Fruit fly (Drosophila melanogaster) whole organism, embryonic: ENCODE data around the gene CG32564.
A peak's percentile ranks its signal among the peaks of the same experiment; 100 is the strongest.

Experiments
- BEAF-32 ChIP-seq: fragments of 200-800 bp; sonication (Bioruptor generic); optimal IDR thresholded peaks from 3 replicates; lab custom pipeline; 2017; ENCODE audit warnings: missing biosample characterization, missing genetic modification characterization, mild to moderate bottlenecking, moderate library complexity, missing genetic modification reagents
- Bgb ChIP-seq: fragments of 200-800 bp; sonication (Bioruptor generic); IDR thresholded peaks from 2 replicates; pipeline ENCODE4 v1.3.6; 2022; ENCODE audit warnings: missing biosample characterization, missing genetic modification characterization; ENCODE audit not compliant: partially characterized antibody
- Blimp-1 ChIP-seq: fragments of 200-800 bp; sonication (Bioruptor generic); optimal IDR thresholded peaks from 3 replicates; lab custom pipeline; 2018; ENCODE audit warnings: missing biosample characterization, missing genetic modification characterization, mild to moderate bottlenecking, moderate library complexity, missing genetic modification reagents
- CG12659 ChIP-seq: fragments of 200-800 bp; sonication (Bioruptor generic); optimal IDR thresholded peaks from 3 replicates; lab custom pipeline; 2017; ENCODE audit warnings: mild to moderate bottlenecking, missing biosample characterization, missing genetic modification reagents, missing genetic modification characterization
- CG14710 ChIP-seq: fragments of 200-800 bp; sonication (Bioruptor generic); optimal IDR thresholded peaks from 3 replicates; lab custom pipeline; 2019; ENCODE audit warnings: missing biosample characterization, mild to moderate bottlenecking, missing genetic modification characterization, moderate library complexity
- CG14965 ChIP-seq: fragments of 200-800 bp; sonication (Bioruptor generic); optimal IDR thresholded peaks from 2 replicates; lab custom pipeline; 2016; ENCODE audit warnings: missing biosample characterization, missing genetic modification characterization, borderline replicate concordance
- CG15514 ChIP-seq: fragments of 200-800 bp; sonication (Bioruptor generic); optimal IDR thresholded peaks from 3 replicates; lab custom pipeline; 2017; ENCODE audit warnings: missing biosample characterization, missing genetic modification characterization, mild to moderate bottlenecking, moderate library complexity, missing genetic modification reagents
- CG17328 ChIP-seq: fragments of 200-800 bp; sonication (Bioruptor generic); IDR thresholded peaks from 2 replicates; pipeline ENCODE4 v1.3.6; 2022; ENCODE audit warnings: missing biosample characterization, missing genetic modification characterization
- CG1792 ChIP-seq: fragments of 200-800 bp; sonication (Bioruptor generic); optimal IDR thresholded peaks from 2 replicates; lab custom pipeline; 2016; ENCODE audit warnings: missing biosample characterization, missing genetic modification characterization
- CG18011 ChIP-seq: fragments of 200-800 bp; sonication (Bioruptor generic); optimal IDR thresholded peaks from 2 replicates; lab custom pipeline; 2017; ENCODE audit warnings: missing biosample characterization, missing genetic modification characterization, mild to moderate bottlenecking, moderate library complexity, missing genotype
- CG2120 ChIP-seq: fragments of 200-800 bp; sonication (Bioruptor generic); optimal IDR thresholded peaks from 3 replicates; lab custom pipeline; 2016; ENCODE audit warnings: missing biosample characterization, missing genetic modification characterization
- CG2889 ChIP-seq: fragments of 200-800 bp; sonication (Bioruptor generic); IDR thresholded peaks from 3 replicates; pipeline ENCODE4 v1.3.6; 2022; ENCODE audit warnings: missing biosample characterization, missing genetic modification characterization
- CG3726 ChIP-seq: fragments of 200-800 bp; sonication (Bioruptor generic); IDR thresholded peaks from 3 replicates; pipeline ENCODE4, ENCODE4 v1.3.6; 2022; ENCODE audit warnings: missing biosample characterization, missing genetic modification characterization
- CG3847 ChIP-seq: fragments of 200-800 bp; sonication (Bioruptor generic); IDR thresholded peaks from 2 replicates; pipeline ENCODE4 v1.3.6; 2022; ENCODE audit warnings: missing biosample characterization, missing genetic modification characterization
- CG5245 ChIP-seq: fragments of 200-800 bp; sonication (Bioruptor generic); optimal IDR thresholded peaks from 3 replicates; lab custom pipeline; 2016; ENCODE audit warnings: missing biosample characterization, missing genetic modification characterization
- CG6791 ChIP-seq: fragments of 200-800 bp; sonication (Bioruptor generic); IDR thresholded peaks from 3 replicates; pipeline ENCODE4 v1.3.6; 2022; ENCODE audit warnings: missing biosample characterization, missing genetic modification characterization; ENCODE audit not compliant: partially characterized antibody
- CG8290 ChIP-seq, 3 experiments: fragments of 200-800 bp; sonication (Bioruptor generic); optimal IDR thresholded peaks; 2 replicates each; lab custom pipeline; 2016 to 2019; ENCODE audit warnings: missing biosample characterization in 3 of 3, missing genetic modification characterization in 3 of 3, mild to moderate bottlenecking in 2 of 3, moderate library complexity in 1 of 3
- CTCF ChIP-seq: fragments of 200-800 bp; sonication (Bioruptor generic); optimal IDR thresholded peaks from 2 replicates; lab custom pipeline; 2017; ENCODE audit warnings: missing biosample characterization, mild to moderate bottlenecking, missing genetic modification characterization, moderate library complexity
- E2f2 ChIP-seq: fragments of 200-800 bp; sonication (Bioruptor generic); IDR thresholded peaks from 2 replicates; pipeline ENCODE4 v1.3.6; 2022; ENCODE audit warnings: missing biosample characterization, missing genetic modification characterization
- Ets97D ChIP-seq: fragments of 200-800 bp; sonication (Bioruptor generic); optimal IDR thresholded peaks from 3 replicates; lab custom pipeline; 2016; ENCODE audit warnings: missing biosample characterization, missing genetic modification characterization
- MESR4 ChIP-seq: fragments of 200-800 bp; sonication (Bioruptor generic); optimal IDR thresholded peaks from 2 replicates; lab custom pipeline; 2018; ENCODE audit warnings: missing biosample characterization, mild to moderate bottlenecking, missing genetic modification characterization, moderate library complexity
- Med ChIP-seq: fragments of 200-800 bp; sonication (Bioruptor generic); peaks from one replicate; lab custom pipeline; 2016; ENCODE audit warnings: missing biosample characterization, missing genetic modification characterization, mild to moderate bottlenecking, inconsistent platforms, moderate library complexity
- Scr ChIP-seq: fragments of 200-800 bp; sonication (Bioruptor generic); IDR thresholded peaks from 2 replicates; pipeline ENCODE4 v1.3.6; 2022; ENCODE audit warnings: missing biosample characterization, missing genetic modification characterization; ENCODE audit not compliant: partially characterized antibody
- Sry-δ ChIP-seq: fragments of 200-800 bp; sonication (Bioruptor generic); optimal IDR thresholded peaks from 2 replicates; lab custom pipeline; 2016; ENCODE audit warnings: missing biosample characterization, missing genetic modification characterization
- abd-A ChIP-seq: fragments of 200-800 bp; sonication (Bioruptor generic); optimal IDR thresholded peaks from 3 replicates; lab custom pipeline; 2019; ENCODE audit warnings: missing biosample characterization, mild to moderate bottlenecking, missing genetic modification characterization, moderate library complexity
- amos ChIP-seq: fragments of 200-800 bp; sonication (Bioruptor generic); IDR thresholded peaks from 2 replicates; pipeline ENCODE4 v1.3.6; 2022; ENCODE audit warnings: missing biosample characterization, missing genetic modification characterization; ENCODE audit not compliant: partially characterized antibody
- bbx ChIP-seq: fragments of 200-800 bp; sonication (Bioruptor generic); IDR thresholded peaks from 2 replicates; pipeline ENCODE4 v1.3.6; 2022; ENCODE audit warnings: missing biosample characterization, missing genetic modification characterization; ENCODE audit not compliant: partially characterized antibody
- bigmax ChIP-seq: fragments of 200-800 bp; sonication (Bioruptor generic); optimal IDR thresholded peaks from 2 replicates; lab custom pipeline; 2018; ENCODE audit warnings: missing biosample characterization, mild to moderate bottlenecking, missing genetic modification characterization
- crp ChIP-seq, 2 experiments: fragments of 200-800 bp; sonication (Bioruptor generic); optimal IDR thresholded peaks; 2 replicates in 1 of 2; 3 replicates in 1 of 2; lab custom pipeline; 2017; ENCODE audit warnings: missing biosample characterization in 2 of 2, missing genetic modification characterization in 2 of 2, mild to moderate bottlenecking in 1 of 2, moderate library complexity in 1 of 2
- dm ChIP-seq: fragments of 200-800 bp; sonication (Bioruptor generic); optimal IDR thresholded peaks from 3 replicates; lab custom pipeline; 2016; ENCODE audit warnings: missing biosample characterization, missing genetic modification characterization
- ewg ChIP-seq: fragments of 200-800 bp; sonication (Bioruptor generic); optimal IDR thresholded peaks from 3 replicates; lab custom pipeline; 2017; ENCODE audit warnings: mild to moderate bottlenecking, missing biosample characterization, missing genetic modification reagents, missing genetic modification characterization
- eyg ChIP-seq: fragments of 200-800 bp; sonication (Bioruptor generic); optimal IDR thresholded peaks from 3 replicates; lab custom pipeline; 2016; ENCODE audit warnings: missing biosample characterization, missing genetic modification characterization
- ftz-f1 ChIP-seq: fragments of 200-800 bp; sonication (Bioruptor generic); optimal IDR thresholded peaks from 2 replicates; lab custom pipeline; 2016; ENCODE audit warnings: missing biosample characterization, missing genetic modification characterization
- gce ChIP-seq: fragments of 200-800 bp; sonication (Bioruptor generic); IDR thresholded peaks from 3 replicates; pipeline ENCODE4 v1.3.6; 2022; ENCODE audit warnings: missing biosample characterization, missing genetic modification characterization
- hbn ChIP-seq: fragments of 200-800 bp; sonication (Bioruptor generic); IDR thresholded peaks from 2 replicates; pipeline ENCODE4 v1.3.6; 2022; ENCODE audit warnings: missing biosample characterization, missing genetic modification characterization; ENCODE audit not compliant: partially characterized antibody
- hkb ChIP-seq, 2 experiments: fragments of 200-800 bp in 1 of 2; fragments of >200 bp in 1 of 2; sonication (Bioruptor generic) in 1 of 2; IDR thresholded peaks in 1 of 2; optimal IDR thresholded peaks in 1 of 2; 2 replicates each; pipeline versions ENCODE4 v1.3.6 to Lab custom; 2017 to 2022; ENCODE audit warnings: missing biosample characterization in 1 of 2, missing genetic modification characterization in 1 of 2
- nerfin-1 ChIP-seq: fragments of 200-800 bp; sonication (Bioruptor generic); optimal IDR thresholded peaks from 3 replicates; lab custom pipeline; 2019; ENCODE audit warnings: missing biosample characterization, mild to moderate bottlenecking, missing genetic modification characterization, moderate library complexity
- nerfin-2 ChIP-seq: fragments of 200-800 bp; sonication (Bioruptor generic); IDR thresholded peaks from 2 replicates; pipeline ENCODE4 v1.3.6; 2022; ENCODE audit warnings: missing biosample characterization, missing genetic modification characterization; ENCODE audit not compliant: partially characterized antibody
- phol ChIP-seq: fragments of 200-800 bp; sonication (Bioruptor generic); optimal IDR thresholded peaks from 3 replicates; lab custom pipeline; 2018; ENCODE audit warnings: missing biosample characterization, mild to moderate bottlenecking, missing genetic modification characterization, moderate library complexity
- run ChIP-seq: fragments of 200-800 bp; sonication (Bioruptor generic); optimal IDR thresholded peaks from 3 replicates; lab custom pipeline; 2018; ENCODE audit warnings: missing biosample characterization, mild to moderate bottlenecking, missing genetic modification characterization
- sens-2 ChIP-seq: fragments of 200-800 bp; sonication (Bioruptor generic); IDR thresholded peaks from 2 replicates; pipeline ENCODE4 v1.3.6; 2022; ENCODE audit warnings: missing biosample characterization, missing genetic modification characterization
- sob ChIP-seq: fragments of 200-800 bp; sonication (Bioruptor generic); IDR thresholded peaks from 2 replicates; pipeline ENCODE4 v1.3.6; 2022; ENCODE audit warnings: missing biosample characterization, missing genetic modification characterization
- sug ChIP-seq: fragments of 200-800 bp; optimal IDR thresholded peaks from 2 replicates; lab custom pipeline; 2019; ENCODE audit warnings: missing biosample characterization, mild to moderate bottlenecking, missing genetic modification characterization, moderate library complexity
- vfl ChIP-seq: fragments of 200-800 bp; sonication (Bioruptor generic); optimal IDR thresholded peaks from 2 replicates; lab custom pipeline; 2016; ENCODE audit warnings: missing biosample characterization, missing genetic modification characterization
- zf30C ChIP-seq: fragments of 200-800 bp; sonication (Bioruptor generic); optimal IDR thresholded peaks from 3 replicates; lab custom pipeline; 2018; ENCODE audit warnings: missing biosample characterization, mild to moderate bottlenecking, missing genetic modification characterization

CG32564 gene

DNA sequence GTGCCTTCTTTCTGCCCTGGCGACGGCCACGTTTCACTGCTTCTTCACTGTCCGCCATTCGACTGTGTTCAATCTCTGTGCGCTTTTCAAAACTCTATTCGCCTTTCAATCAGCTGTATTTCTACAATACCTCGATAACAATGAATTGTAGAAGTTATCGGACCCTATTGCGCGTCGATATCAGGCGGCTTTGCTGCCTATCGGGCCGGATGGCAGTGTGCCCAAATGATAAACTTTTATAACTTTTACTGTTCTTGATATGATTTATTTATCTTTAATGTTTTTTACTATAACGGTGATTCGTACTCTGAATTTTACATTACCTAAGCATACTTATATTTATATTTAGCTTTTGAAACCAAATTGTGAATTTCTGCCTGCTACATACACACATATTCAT lies 38.6 kb downstream of the CG32564 start, which contains the start of gene CG8915 (continued):
- TF ChIP-seq CG12659 (GFP tag; lab: Kevin White, UChicago) (peak; percentile 32), sob (GFP tag; lab: Robert Waterston, UW) (no peak), run (tag; lab: Kevin White, UChicago) (no peak), bbx (GFP tag; lab: Robert Waterston, UW) (peak; percentile 79), Ets97D (GFP tag; lab: Kevin White, UChicago) (peak; percentile 9), CG18011 (GFP tag; lab: Kevin White, UChicago) (no peak), vfl (GFP tag; lab: Kevin White, UChicago) (no peak), nerfin-2 (GFP tag; lab: Robert Waterston, UW) (peak; percentile 65), hbn (GFP tag; lab: Robert Waterston, UW) (peak; percentile 46; the same call in 1 of the 2 replicates), CG1792 (GFP tag; lab: Kevin White, UChicago) (no peak), CG14710 (peak; percentile 30), eyg (GFP tag; lab: Kevin White, UChicago) (no peak), amos (peak; percentile 47; the same call in 1 of the 2 replicates), gce (GFP tag; lab: Robert Waterston, UW) (no peak)

DNA sequence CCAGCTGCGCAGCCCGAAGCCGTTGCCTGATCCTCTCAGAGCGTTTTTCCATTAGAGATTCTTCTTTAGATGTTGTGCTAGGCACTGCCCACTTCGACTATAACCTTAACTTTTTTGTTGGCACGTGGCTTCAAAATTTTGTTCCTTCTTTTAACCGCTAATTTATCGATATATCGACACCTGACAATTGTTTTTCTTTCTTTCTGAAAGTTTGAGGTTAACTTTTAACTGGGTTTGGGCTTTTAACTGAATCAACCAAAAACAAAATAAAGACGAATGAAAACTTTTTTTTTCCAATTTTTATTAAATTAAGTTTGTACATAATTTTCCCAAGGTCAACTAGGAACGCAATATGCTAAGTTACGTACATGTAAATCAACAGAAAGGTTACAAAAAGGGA lies 40.7 kb downstream of the CG32564 start, which contains the start of gene CG42854:
Gene CG42854, minus strand, starts transcription at position 101 of the 400 bp plus-strand sequence.
- TF ChIP-seq crp (GFP tag; optimal IDR thresholded peaks at IDR 0.05; lab: Kevin White, UChicago) (no peak), BEAF-32 (GFP tag; lab: Kevin White, UChicago) (peak; percentile 10), nerfin-1 (tag; lab: Kevin White, UChicago) (no peak), Bgb (GFP tag; lab: Robert Waterston, UW) (0 out of 2 replicates have a peak, but pooled peaks have one; percentile 11), dm (GFP tag; lab: Kevin White, UChicago) (peak; percentile 66), CG2889 (GFP tag; lab: Robert Waterston, UW) (no peak), bigmax (GFP tag; lab: Kevin White, UChicago) (peak; percentile 37)

DNA sequence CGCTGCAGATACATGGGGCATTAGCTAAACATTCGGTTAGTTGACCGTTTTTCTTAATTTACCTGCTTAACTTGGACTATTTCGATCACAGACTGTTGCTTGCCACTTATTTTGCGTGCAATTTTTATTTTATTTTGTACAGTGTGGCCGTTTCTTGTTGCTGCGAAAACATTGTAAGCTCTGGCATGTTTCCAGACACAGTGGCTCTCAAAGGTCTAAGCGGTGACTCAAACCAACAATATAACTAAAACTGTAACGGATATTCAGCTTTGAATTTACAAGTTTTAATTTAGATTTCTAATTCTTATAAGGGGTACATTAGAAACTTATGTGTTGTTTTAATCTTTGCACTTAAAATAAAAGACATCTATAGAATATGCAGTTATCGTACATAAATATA lies 43.1 kb downstream of the CG32564 start, which contains the start of gene CG8675:
Gene CG8675, minus strand, starts transcription at position 177 of the 400 bp plus-strand sequence.
- no peak for TF ChIP-seq Blimp-1 (GFP tag; lab: Kevin White, UChicago)
- TF ChIP-seq CG14965 (GFP tag; lab: Kevin White, UChicago) = no peak
- TF ChIP-seq Med (GFP tag; lab: Kevin White, UChicago) = peak; percentile 70
- TF ChIP-seq CG2120 (GFP tag; lab: Kevin White, UChicago) = no peak
- TF ChIP-seq MESR4 (GFP tag; lab: Kevin White, UChicago) = peak; percentile 52
- peak; percentile 8 for TF ChIP-seq zf30C
- TF ChIP-seq sens-2 (GFP tag; lab: Robert Waterston, UW) = no peak
- TF ChIP-seq CG14710 = peak; percentile 32
- no peak for TF ChIP-seq hkb (optimal IDR thresholded peaks at IDR 0.05; lab: Kevin White, UChicago)
- no peak for TF ChIP-seq hkb (GFP tag; IDR thresholded peaks at IDR 0.05; lab: Robert Waterston, UW)
- 0 out of 2 replicates have a peak, but pooled peaks have one; percentile 27 for TF ChIP-seq Scr
- 0 out of 3 replicates have a peak, but pooled peaks have one; percentile 41 for TF ChIP-seq CG6791
- peak; percentile 31; the same call in 1 of the 2 replicates for TF ChIP-seq E2f2 (GFP tag; lab: Robert Waterston, UW)
- no peak for TF ChIP-seq CG17328 (GFP tag; lab: Robert Waterston, UW)
- no peak for TF ChIP-seq CG8290 (GFP tag; optimal IDR thresholded peaks at IDR 0.05; lab: Kevin White, UChicago)
- TF ChIP-seq CG8290 (tag; optimal IDR thresholded peaks at IDR 0.05; lab: Kevin White, UChicago) = peak in 1 of 2 experiments; percentile 48
- peak; percentile 14 for TF ChIP-seq Sry-δ (GFP tag; lab: Kevin White, UChicago)
- peak; percentile 48 for TF ChIP-seq CTCF
- peak; percentile 15 for TF ChIP-seq phol (tag; lab: Kevin White, UChicago)
- 0 out of 2 replicates have a peak, but pooled peaks have one; percentile 24 for TF ChIP-seq CG3847 (GFP tag; lab: Robert Waterston, UW)
- TF ChIP-seq CG3726 = no peak
- peak; percentile 85 for TF ChIP-seq ewg
- peak; percentile 26 for TF ChIP-seq CG15514
- TF ChIP-seq abd-A = no peak
- peak; percentile 2 for TF ChIP-seq CG12659 (GFP tag; lab: Kevin White, UChicago)
- no peak for TF ChIP-seq sug (tag; lab: Kevin White, UChicago)
- TF ChIP-seq ftz-f1 (GFP tag; lab: Kevin White, UChicago) = no peak
- no peak for TF ChIP-seq CG5245 (GFP tag; lab: Kevin White, UChicago)
